Worm (Caenorhabditis elegans) whole organism, L4/young adult: ENCODE results near the gene ceh-83.

Experiments used
- W03F9.2 ChIP-seq: fragments of 150-350 bp; optimal IDR thresholded peaks from 2 replicates; lab custom pipeline; 2014; ENCODE audit warnings: missing biosample characterization, missing genetic modification characterization
- dao-5 ChIP-seq: sonication (generic microtip); optimal IDR thresholded peaks from 2 replicates; lab custom pipeline; 2016; ENCODE audit warnings: missing genotype, missing genetic modification characterization, moderate library complexity, missing compliant biosample characterization

DNA sequence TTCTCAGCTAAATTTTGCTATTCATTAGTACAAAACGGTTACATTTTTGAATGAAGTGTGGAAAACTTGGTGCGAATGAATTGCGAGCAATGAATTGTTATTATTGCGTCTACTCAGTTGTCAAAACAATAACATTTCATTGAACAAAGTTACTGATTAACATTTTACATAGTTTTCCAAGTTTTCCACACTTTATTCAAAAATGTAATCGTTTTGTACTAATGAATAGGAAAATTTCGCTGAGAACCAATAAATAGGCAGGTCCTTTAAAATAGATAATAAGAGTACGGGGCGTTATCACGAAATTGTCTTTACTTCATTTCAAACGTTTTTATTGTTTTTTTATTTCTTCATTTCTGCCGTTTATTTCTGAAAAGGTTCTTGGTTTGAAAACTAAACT, 46.1 kb upstream of the ceh-83 start, which contains the start of gene math-4:
- TF ChIP-seq W03F9.2: no peak
- TF ChIP-seq dao-5 (tag; lab: Kevin White, UChicago): no peak
